Fruit fly (Drosophila melanogaster) whole organism, prepupa: Measurements from ENCODE around the gene Nhe2.

ENCODE experiments used
- CG15336 ChIP-seq: fragments of 200-800 bp; sonication (Bioruptor generic); IDR thresholded peaks from 2 replicates; pipeline ENCODE4 v1.3.6; 2022; ENCODE audit warnings: missing biosample characterization, missing genetic modification characterization
- CG3919 ChIP-seq: fragments of 200-800 bp; sonication (Bioruptor generic); optimal IDR thresholded peaks from 3 replicates; lab custom pipeline; 2016; ENCODE audit warnings: missing biosample characterization, missing genetic modification characterization
- CG8632 ChIP-seq: fragments of 200-800 bp; sonication (Bioruptor generic); optimal IDR thresholded peaks from 3 replicates; lab custom pipeline; 2016; ENCODE audit warnings: missing biosample characterization, missing genetic modification characterization
- Ets96B ChIP-seq: fragments of 200-800 bp; optimal IDR thresholded peaks from 2 replicates; lab custom pipeline; 2019; ENCODE audit warnings: missing biosample characterization, mild to moderate bottlenecking, missing genetic modification characterization, moderate library complexity
- OdsH ChIP-seq: fragments of 200-800 bp; sonication (Bioruptor generic); optimal IDR thresholded peaks from 3 replicates; lab custom pipeline; 2016; ENCODE audit warnings: missing biosample characterization, missing genetic modification characterization
- cyc ChIP-seq: fragments of 200-800 bp; sonication (Bioruptor generic); optimal IDR thresholded peaks from 3 replicates; lab custom pipeline; 2016; ENCODE audit warnings: missing biosample characterization, missing genetic modification characterization
- dsx ChIP-seq: fragments of 200-800 bp; optimal IDR thresholded peaks from 3 replicates; lab custom pipeline; 2019; ENCODE audit warnings: missing biosample characterization, mild to moderate bottlenecking, missing genetic modification characterization, moderate library complexity; ENCODE audit not compliant: poor library complexity, severe bottlenecking

- no peak for TF ChIP-seq dsx (GFP tag; lab: Kevin White, UChicago)
- no peak for TF ChIP-seq OdsH (GFP tag; lab: Kevin White, UChicago)
- no peak for TF ChIP-seq Ets96B
- no peak for TF ChIP-seq cyc (GFP tag; lab: Kevin White, UChicago)
- TF ChIP-seq CG3919 = no peak
- no peak for TF ChIP-seq CG8632 (GFP tag; lab: Kevin White, UChicago)
- TF ChIP-seq CG15336 (GFP tag; lab: Robert Waterston, UW) = no peak
These were observed 75.3 kb downstream of the Nhe2 start, which contains the start of the genes bur and Mcm10 for dm6 chr2L:21179615-21180031.
